Fruit fly (Drosophila melanogaster): ENCODE measurements around the gene CG14712.

The CG14712 gene

dm6 chr3R:11603136-11603535, 25.4 kb upstream of the CG14712 start:
- TF ChIP-seq ovo (GFP tag; optimal IDR thresholded peaks at IDR 0.05) (no peak), kay (GFP tag; ENCODE audit: borderline replicate concordance) (no peak), CG7101 (tag; optimal IDR thresholded peaks at IDR 0.05) (no peak), toe (GFP tag; optimal IDR thresholded peaks at IDR 0.05) (no peak), Crg-1 (GFP tag; optimal IDR thresholded peaks at IDR 0.05) (no peak), cnc (optimal IDR thresholded peaks at IDR 0.05) (no peak), bab1 (GFP tag; optimal IDR thresholded peaks at IDR 0.05) (no peak), CG5204 (GFP tag; optimal IDR thresholded peaks at IDR 0.05) (no peak)

dm6 chr3R:11604654-11605436, 23.7 kb upstream of the CG14712 start:
- TF ChIP-seq kay (GFP tag; ENCODE audit: borderline replicate concordance), result peak; percentile 60
- no peak for TF ChIP-seq Mnt (GFP tag; optimal IDR thresholded peaks at IDR 0.05)
- TF ChIP-seq CG1620 (GFP tag; optimal IDR thresholded peaks at IDR 0.05), result no peak
- peak; percentile 30 for TF ChIP-seq bab1 (GFP tag; optimal IDR thresholded peaks at IDR 0.05)
- TF ChIP-seq tj (GFP tag; optimal IDR thresholded peaks at IDR 0.05), result no peak
- no peak for TF ChIP-seq CG5204 (GFP tag; optimal IDR thresholded peaks at IDR 0.05)
- no peak for TF ChIP-seq CG33017 (tag; optimal IDR thresholded peaks at IDR 0.05)
- peak; percentile 7 for TF ChIP-seq Hr96 (GFP tag; optimal IDR thresholded peaks at IDR 0.05)
- TF ChIP-seq cnc (optimal IDR thresholded peaks at IDR 0.05), result no peak
- no peak for TF ChIP-seq CG7101 (tag; optimal IDR thresholded peaks at IDR 0.05)
- no peak for TF ChIP-seq CG12768 (GFP tag; optimal IDR thresholded peaks at IDR 0.05)

- TF ChIP-seq Clk (GFP tag; optimal IDR thresholded peaks at IDR 0.05) (no peak), kay (GFP tag; ENCODE audit: borderline replicate concordance) (no peak), Hr96 (GFP tag; optimal IDR thresholded peaks at IDR 0.05) (no peak), bab1 (GFP tag; optimal IDR thresholded peaks at IDR 0.05) (no peak), toe (GFP tag; optimal IDR thresholded peaks at IDR 0.05) (no peak), CG7101 (tag; optimal IDR thresholded peaks at IDR 0.05) (no peak), ovo (GFP tag; optimal IDR thresholded peaks at IDR 0.05) (no peak), CG33017 (tag; optimal IDR thresholded peaks at IDR 0.05) (no peak), CG7045 (GFP tag; optimal IDR thresholded peaks at IDR 0.05) (no peak), cnc (optimal IDR thresholded peaks at IDR 0.05) (no peak), Crg-1 (GFP tag; optimal IDR thresholded peaks at IDR 0.05) (no peak), CG5204 (GFP tag; optimal IDR thresholded peaks at IDR 0.05) (no peak), tj (GFP tag; optimal IDR thresholded peaks at IDR 0.05) (no peak), CG11617 (GFP tag; optimal IDR thresholded peaks at IDR 0.05) (no peak), cic (GFP tag; optimal IDR thresholded peaks at IDR 0.05) (no peak)
Measured at dm6 chr3R:11606679-11607078, 21.9 kb upstream of the CG14712 start.

- TF ChIP-seq cic (GFP tag; optimal IDR thresholded peaks at IDR 0.05) (no peak), Clk (GFP tag; optimal IDR thresholded peaks at IDR 0.05) (no peak), toe (GFP tag; optimal IDR thresholded peaks at IDR 0.05) (no peak), CG12768 (GFP tag; optimal IDR thresholded peaks at IDR 0.05) (no peak), CG1620 (GFP tag; optimal IDR thresholded peaks at IDR 0.05) (no peak), CG11617 (GFP tag; optimal IDR thresholded peaks at IDR 0.05) (no peak)
Measured at dm6 chr3R:11612467-11612866, 16.1 kb upstream of the CG14712 start.

dm6 chr3R:11613252-11614036, 15.1 kb upstream of the CG14712 start:
- TF ChIP-seq CG33017 (tag; optimal IDR thresholded peaks at IDR 0.05) (no peak), CG11617 (GFP tag; optimal IDR thresholded peaks at IDR 0.05) (no peak), CG12768 (GFP tag; optimal IDR thresholded peaks at IDR 0.05) (no peak), Hr96 (GFP tag; optimal IDR thresholded peaks at IDR 0.05) (peak; percentile 54), cnc (optimal IDR thresholded peaks at IDR 0.05) (no peak), bab1 (GFP tag; optimal IDR thresholded peaks at IDR 0.05) (peak; percentile 70), Crg-1 (GFP tag; optimal IDR thresholded peaks at IDR 0.05) (peak; percentile 57), Mnt (GFP tag; optimal IDR thresholded peaks at IDR 0.05) (no peak), kay (GFP tag; ENCODE audit: borderline replicate concordance) (no peak), CG1620 (GFP tag; optimal IDR thresholded peaks at IDR 0.05) (peak; percentile 79), CG7101 (tag; optimal IDR thresholded peaks at IDR 0.05) (no peak), pad (GFP tag; optimal IDR thresholded peaks at IDR 0.05) (peak; percentile 44), ovo (GFP tag; optimal IDR thresholded peaks at IDR 0.05) (peak; percentile 37), toe (GFP tag; optimal IDR thresholded peaks at IDR 0.05) (peak; percentile 57), Clk (GFP tag; optimal IDR thresholded peaks at IDR 0.05) (no peak), CG14711 (tag; optimal IDR thresholded peaks at IDR 0.05) (peak; percentile 21), cic (GFP tag; optimal IDR thresholded peaks at IDR 0.05) (no peak), CG5204 (GFP tag; optimal IDR thresholded peaks at IDR 0.05) (no peak)

- TF ChIP-seq CG5204 (GFP tag; optimal IDR thresholded peaks at IDR 0.05) (no peak), CG14711 (tag; optimal IDR thresholded peaks at IDR 0.05) (no peak), bab1 (GFP tag; optimal IDR thresholded peaks at IDR 0.05) (no peak), CG7101 (tag; optimal IDR thresholded peaks at IDR 0.05) (no peak), CG7045 (GFP tag; optimal IDR thresholded peaks at IDR 0.05) (no peak), Clk (GFP tag; optimal IDR thresholded peaks at IDR 0.05) (no peak), CG12768 (GFP tag; optimal IDR thresholded peaks at IDR 0.05) (no peak), Crg-1 (GFP tag; optimal IDR thresholded peaks at IDR 0.05) (no peak), cic (GFP tag; optimal IDR thresholded peaks at IDR 0.05) (no peak), Hr96 (GFP tag; optimal IDR thresholded peaks at IDR 0.05) (no peak), CG11617 (GFP tag; optimal IDR thresholded peaks at IDR 0.05) (no peak), CG33017 (tag; optimal IDR thresholded peaks at IDR 0.05) (no peak), Mnt (GFP tag; optimal IDR thresholded peaks at IDR 0.05) (no peak), pad (GFP tag; optimal IDR thresholded peaks at IDR 0.05) (no peak), CG1620 (GFP tag; optimal IDR thresholded peaks at IDR 0.05) (no peak)
Measured at dm6 chr3R:11614107-11614506, 14.5 kb upstream of the CG14712 start.
